Fruit fly (Drosophila melanogaster): Measurements from ENCODE around the gene Lk6.

The Lk6 gene

dm6 chr3R:11735337-11735736 is 28.9 kb downstream of the Lk6 start, which contains the start of gene CG14721 (continued):
- TF ChIP-seq CG4617 (GFP tag; optimal IDR thresholded peaks at IDR 0.05; ENCODE audit: borderline replicate concordance) = peak; percentile 53
- no peak for TF ChIP-seq unpg (GFP tag; optimal IDR thresholded peaks at IDR 0.05)
- peak; percentile 56 for TF ChIP-seq mam (GFP tag; optimal IDR thresholded peaks at IDR 0.05)
- TF ChIP-seq jumu (GFP tag; optimal IDR thresholded peaks at IDR 0.05) = peak; percentile 55
- no peak for TF ChIP-seq CG2120 (GFP tag; optimal IDR thresholded peaks at IDR 0.05)
- no peak for TF ChIP-seq cad (GFP tag; optimal IDR thresholded peaks at IDR 0.05)
- peak; percentile 50 for TF ChIP-seq phol (tag; optimal IDR thresholded peaks at IDR 0.05)
- no peak for TF ChIP-seq Fer1 (GFP tag; optimal IDR thresholded peaks at IDR 0.05)
- peak; percentile 96 for TF ChIP-seq E2f2 (GFP tag; IDR thresholded peaks at IDR 0.05)
- TF ChIP-seq Mes4 (GFP tag; optimal IDR thresholded peaks at IDR 0.05) = peak; percentile 14
- TF ChIP-seq chinmo (GFP tag; IDR thresholded peaks at IDR 0.05; ENCODE audit: partially characterized antibody) = no peak
- peak; percentile 62 for TF ChIP-seq CG12155 (GFP tag; optimal IDR thresholded peaks at IDR 0.05)
- TF ChIP-seq CG33557 (GFP tag; optimal IDR thresholded peaks at IDR 0.05) = no peak
- TF ChIP-seq sd (tag; optimal IDR thresholded peaks at IDR 0.05) = no peak
- peak; percentile 71 for TF ChIP-seq Dll (GFP tag; IDR thresholded peaks at IDR 0.05; ENCODE audit: partially characterized antibody)
- TF ChIP-seq bcd (GFP tag; optimal IDR thresholded peaks at IDR 0.05) = no peak
- no peak for TF ChIP-seq CG10462 (GFP tag; optimal IDR thresholded peaks at IDR 0.05)
- peak; percentile 30; the same call in 1 of the 2 replicates for TF ChIP-seq ssp (GFP tag; IDR thresholded peaks at IDR 0.05)
- no peak for TF ChIP-seq Hand (GFP tag; optimal IDR thresholded peaks at IDR 0.05)
- peak; percentile 8 for TF ChIP-seq ems (GFP tag; optimal IDR thresholded peaks at IDR 0.05)
- TF ChIP-seq Stat92E (GFP tag; optimal IDR thresholded peaks at IDR 0.05) = no peak
- peak; percentile 85 for TF ChIP-seq sens (GFP tag)
- no peak for TF ChIP-seq gt (GFP tag; IDR thresholded peaks at IDR 0.05)
- TF ChIP-seq lola (GFP tag; optimal IDR thresholded peaks at IDR 0.05) = no peak
- TF ChIP-seq CG15696 (tag; optimal IDR thresholded peaks at IDR 0.05) = no peak
- TF ChIP-seq Antp (GFP tag; optimal IDR thresholded peaks at IDR 0.05) = peak; percentile 42
- TF ChIP-seq pnt (GFP tag; optimal IDR thresholded peaks at IDR 0.05) = no peak
- TF ChIP-seq shn (GFP tag; optimal IDR thresholded peaks at IDR 0.05) = peak; percentile 11
- TF ChIP-seq Hr51 (GFP tag; optimal IDR thresholded peaks at IDR 0.05) = peak in 1 of 2 experiments; percentile 14
- TF ChIP-seq CG11247 (GFP tag; IDR thresholded peaks at IDR 0.05) = no peak
- no peak for TF ChIP-seq jigr1 (GFP tag; IDR thresholded peaks at IDR 0.05)
- TF ChIP-seq CTCF (GFP tag; optimal IDR thresholded peaks at IDR 0.05) = peak; percentile 51
- TF ChIP-seq sisA (GFP tag; IDR thresholded peaks at IDR 0.05) = peak; percentile 20; the same call in 1 of the 2 replicates
- TF ChIP-seq tna (GFP tag; IDR thresholded peaks at IDR 0.05; ENCODE audit: partially characterized antibody) = no peak
- TF ChIP-seq C15 (GFP tag; IDR thresholded peaks at IDR 0.05) = no peak
- TF ChIP-seq NC2α (GFP tag; optimal IDR thresholded peaks at IDR 0.05) = no peak
- TF ChIP-seq caup (GFP tag; optimal IDR thresholded peaks at IDR 0.05; ENCODE audit: severe bottlenecking) = no peak
- no peak for TF ChIP-seq CG34376 (GFP tag; optimal IDR thresholded peaks at IDR 0.05)
- peak; percentile 30; the same call in 1 of the 2 replicates for TF ChIP-seq crol (GFP tag; IDR thresholded peaks at IDR 0.05)
- no peak for TF ChIP-seq CG3838 (GFP tag; optimal IDR thresholded peaks at IDR 0.05)
- peak; percentile 95 for TF ChIP-seq CG17186 (GFP tag; optimal IDR thresholded peaks at IDR 0.05)
- TF ChIP-seq nerfin-2 (GFP tag; IDR thresholded peaks at IDR 0.05; ENCODE audit: partially characterized antibody) = no peak

dm6 chr3R:11721593-11721992 is 42.7 kb downstream of the Lk6 start, which contains the start of gene CG12594:
Gene CG12594, plus strand, starts transcription at chr3R:11721734.
- TF ChIP-seq B-H1 (GFP tag; IDR thresholded peaks at IDR 0.05) = no peak
- no peak for TF ChIP-seq CG11085 (GFP tag; IDR thresholded peaks at IDR 0.05)
- no peak for TF ChIP-seq CG4854 (GFP tag; optimal IDR thresholded peaks at IDR 0.05)
- peak; percentile 7 for TF ChIP-seq Deaf1 (tag; optimal IDR thresholded peaks at IDR 0.05)
- TF ChIP-seq btn (GFP tag; optimal IDR thresholded peaks at IDR 0.05) = no peak
- TF ChIP-seq Ada2b (GFP tag; IDR thresholded peaks at IDR 0.05) = no peak
- TF ChIP-seq CG16813 (GFP tag; IDR thresholded peaks at IDR 0.05; ENCODE audit: partially characterized antibody) = no peak
- TF ChIP-seq dpn (GFP tag; optimal IDR thresholded peaks at IDR 0.05) = no peak
- no peak for TF ChIP-seq Dad (GFP tag; optimal IDR thresholded peaks at IDR 0.05)
- peak; percentile 67 for TF ChIP-seq CG5180 (GFP tag; optimal IDR thresholded peaks at IDR 0.05)
- TF ChIP-seq pnt (GFP tag; optimal IDR thresholded peaks at IDR 0.05) = no peak
- no peak for TF ChIP-seq sc (optimal IDR thresholded peaks at IDR 0.05)
- TF ChIP-seq sc (GFP tag; optimal IDR thresholded peaks at IDR 0.05) = no peak
